Worm (Caenorhabditis elegans) whole organism, late embryonic: ENCODE measurements around the gene tpan-1.

ENCODE experiments used
- C38D4.7 ChIP-seq: fragments of 200-800 bp; sonication (Bioruptor generic); optimal IDR thresholded peaks from 2 replicates; lab custom pipeline; 2018; ENCODE audit warnings: mild to moderate bottlenecking, missing genetic modification characterization, moderate library complexity, missing compliant biosample characterization
- F13H6.1 ChIP-seq: sonication (generic microtip); optimal IDR thresholded peaks from 2 replicates; lab custom pipeline; 2016; ENCODE audit warnings: missing genetic modification characterization, missing compliant biosample characterization
- K02D7.2 ChIP-seq: sonication (generic microtip); optimal IDR thresholded peaks from 2 replicates; lab custom pipeline; 2017; ENCODE audit warnings: mild to moderate bottlenecking, missing genetic modification characterization, missing compliant biosample characterization
- K09A11.1 ChIP-seq: sonication (generic microtip); optimal IDR thresholded peaks from 2 replicates; lab custom pipeline; 2017; ENCODE audit warnings: antibody characterized with exemption, mild to moderate bottlenecking, missing genetic modification characterization, missing compliant biosample characterization; ENCODE audit not compliant: insufficient read depth
- T23F11.4 ChIP-seq: fragments of 200-800 bp; sonication (Bioruptor generic); optimal IDR thresholded peaks from 2 replicates; lab custom pipeline; 2018; ENCODE audit warnings: mild to moderate bottlenecking, missing genetic modification characterization, missing compliant biosample characterization
- Y22D7AL.16 ChIP-seq: sonication (generic microtip); optimal IDR thresholded peaks from 2 replicates; lab custom pipeline; 2016; ENCODE audit warnings: missing genetic modification characterization, missing compliant biosample characterization
- ama-1 ChIP-seq: fragments of 150-350 bp; optimal IDR thresholded peaks from 2 replicates; lab custom pipeline; 2014
- ceh-14 ChIP-seq: sonication (generic microtip); optimal IDR thresholded peaks from 2 replicates; lab custom pipeline; 2016; ENCODE audit warnings: missing genotype, missing genetic modification characterization, missing compliant biosample characterization
- ceh-18 ChIP-seq: sonication (generic microtip); optimal IDR thresholded peaks from 2 replicates; lab custom pipeline; 2016; ENCODE audit warnings: missing genetic modification characterization, missing compliant biosample characterization
- ceh-2 ChIP-seq: sonication (generic microtip); optimal IDR thresholded peaks from 2 replicates; lab custom pipeline; 2016; ENCODE audit warnings: missing genotype, missing genetic modification characterization, missing compliant biosample characterization
- ceh-24 ChIP-seq: sonication (generic microtip); optimal IDR thresholded peaks from 2 replicates; lab custom pipeline; 2016; ENCODE audit warnings: mild to moderate bottlenecking, missing genetic modification characterization, missing compliant biosample characterization
- ceh-31 ChIP-seq: sonication (generic microtip); optimal IDR thresholded peaks from 2 replicates; lab custom pipeline; 2016; ENCODE audit warnings: missing genetic modification characterization, missing compliant biosample characterization
- ceh-34 ChIP-seq: sonication (generic microtip); optimal IDR thresholded peaks from 2 replicates; lab custom pipeline; 2016; ENCODE audit warnings: mild to moderate bottlenecking, missing genetic modification characterization, missing compliant biosample characterization
- che-1 ChIP-seq: sonication (generic microtip); optimal IDR thresholded peaks from 2 replicates; lab custom pipeline; 2016; ENCODE audit warnings: mild to moderate bottlenecking, missing genetic modification characterization, missing compliant biosample characterization
- fax-1 ChIP-seq: sonication (generic microtip); optimal IDR thresholded peaks from 2 replicates; lab custom pipeline; 2016; ENCODE audit warnings: missing genotype, missing genetic modification characterization, missing compliant biosample characterization
- fkh-6 ChIP-seq: sonication (generic microtip); optimal IDR thresholded peaks from 2 replicates; lab custom pipeline; 2016; ENCODE audit warnings: missing genetic modification characterization, missing compliant biosample characterization
- gmeb-2 ChIP-seq: sonication (generic microtip); optimal IDR thresholded peaks from 2 replicates; lab custom pipeline; 2016; ENCODE audit warnings: missing genetic modification characterization, inconsistent platforms, missing compliant biosample characterization
- hlh-13 ChIP-seq: fragments of 200-800 bp; sonication (Bioruptor generic); optimal IDR thresholded peaks from 2 replicates; lab custom pipeline; 2018; ENCODE audit warnings: mild to moderate bottlenecking, missing genetic modification characterization, missing compliant biosample characterization
- hlh-15 ChIP-seq: sonication (generic microtip); optimal IDR thresholded peaks from 2 replicates; lab custom pipeline; 2016; ENCODE audit warnings: missing genetic modification characterization, missing compliant biosample characterization
- hlh-30 ChIP-seq: sonication (generic microtip); optimal IDR thresholded peaks from 2 replicates; lab custom pipeline; 2017; ENCODE audit warnings: antibody characterized with exemption, missing genetic modification characterization, missing compliant biosample characterization; ENCODE audit not compliant: insufficient read depth
- hlh-6 ChIP-seq: sonication (generic microtip); optimal IDR thresholded peaks from 2 replicates; lab custom pipeline; 2016; ENCODE audit warnings: missing genotype, missing genetic modification characterization, missing compliant biosample characterization
- lim-6 ChIP-seq: sonication (generic microtip); optimal IDR thresholded peaks from 2 replicates; lab custom pipeline; 2016; ENCODE audit warnings: missing genetic modification characterization, missing compliant biosample characterization
- nfya-1 ChIP-seq: sonication (generic microtip); optimal IDR thresholded peaks from 2 replicates; lab custom pipeline; 2017; ENCODE audit warnings: missing genetic modification characterization, mild to moderate bottlenecking, missing compliant biosample characterization, antibody characterized with exemption, moderate library complexity
- nhr-11 ChIP-seq: fragments of 150-350 bp; optimal IDR thresholded peaks from 2 replicates; lab custom pipeline; 2014; ENCODE audit warnings: missing biosample characterization, missing genetic modification characterization
- nhr-232 ChIP-seq: sonication (generic microtip); optimal IDR thresholded peaks from 2 replicates; lab custom pipeline; 2016; ENCODE audit warnings: missing genetic modification characterization, missing compliant biosample characterization
- npax-4 ChIP-seq: sonication (generic microtip); optimal IDR thresholded peaks from 2 replicates; lab custom pipeline; 2016; ENCODE audit warnings: missing genetic modification characterization, missing compliant biosample characterization
- odd-2 ChIP-seq: sonication (generic microtip); optimal IDR thresholded peaks from 2 replicates; lab custom pipeline; 2017; ENCODE audit warnings: antibody characterized with exemption, mild to moderate bottlenecking, missing genetic modification characterization, missing compliant biosample characterization
- pqm-1 ChIP-seq: sonication (generic microtip); optimal IDR thresholded peaks from 2 replicates; lab custom pipeline; 2016; ENCODE audit warnings: missing genetic modification characterization, missing compliant biosample characterization
- sdc-2 ChIP-seq: sonication (generic microtip); optimal IDR thresholded peaks from 2 replicates; lab custom pipeline; 2016; ENCODE audit warnings: missing genotype, missing genetic modification characterization, missing compliant biosample characterization
- syd-9 ChIP-seq: sonication (generic microtip); optimal IDR thresholded peaks from 2 replicates; lab custom pipeline; 2016; ENCODE audit warnings: mild to moderate bottlenecking, missing genetic modification characterization, moderate library complexity, missing compliant biosample characterization
- ttx-3 ChIP-seq: sonication (generic microtip); optimal IDR thresholded peaks from 2 replicates; lab custom pipeline; 2016; ENCODE audit warnings: missing genetic modification reagents, missing genetic modification characterization, missing compliant biosample characterization
- unc-55 ChIP-seq: sonication (generic microtip); optimal IDR thresholded peaks from 2 replicates; lab custom pipeline; 2017; ENCODE audit warnings: missing biosample characterization, missing genetic modification reagents, missing genetic modification characterization
- unc-86 ChIP-seq: sonication (generic microtip); optimal IDR thresholded peaks from 2 replicates; lab custom pipeline; 2016; ENCODE audit warnings: missing genetic modification characterization, missing compliant biosample characterization
- zip-5 ChIP-seq: sonication (generic microtip); optimal IDR thresholded peaks from 2 replicates; lab custom pipeline; 2016; ENCODE audit warnings: missing genetic modification characterization, missing compliant biosample characterization
- ztf-16 ChIP-seq: sonication (generic microtip); optimal IDR thresholded peaks from 2 replicates; lab custom pipeline; 2017; ENCODE audit warnings: missing genetic modification characterization, missing compliant biosample characterization

The tpan-1 gene

DNA sequence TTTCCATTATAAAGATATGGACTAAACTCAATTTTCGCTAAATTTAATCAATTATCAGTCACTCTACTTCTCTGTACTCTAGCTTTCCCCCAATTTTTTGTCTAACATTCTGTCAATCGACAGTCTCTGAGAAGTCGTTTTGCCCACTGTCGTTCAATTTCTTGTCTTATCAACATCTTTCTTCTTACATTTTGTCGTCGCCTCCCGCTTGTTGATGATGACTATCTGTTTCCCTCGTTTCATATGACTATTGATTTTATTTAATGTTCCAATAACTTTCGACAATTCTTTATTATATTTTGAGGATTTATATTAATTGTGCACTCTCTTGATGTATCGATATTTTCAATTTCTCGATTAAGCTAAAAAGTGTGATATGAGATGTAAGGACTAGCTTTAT, 10.4 kb upstream of the tpan-1 start:
- no peak for TF ChIP-seq gmeb-2 (tag; lab: Kevin White, UChicago)
- TF ChIP-seq Y22D7AL.16 (tag; lab: Kevin White, UChicago): no peak
- TF ChIP-seq K02D7.2 (tag; lab: Kevin White, UChicago): no peak
- TF ChIP-seq ceh-24 (tag; lab: Kevin White, UChicago): no peak
- TF ChIP-seq C38D4.7 (GFP tag; lab: Kevin White, UChicago): no peak
- no peak for TF ChIP-seq ceh-34
- no peak for TF ChIP-seq nhr-232 (tag; lab: Kevin White, UChicago)
- TF ChIP-seq ceh-18 (tag; lab: Kevin White, UChicago): no peak
- no peak for TF ChIP-seq syd-9
- no peak for TF ChIP-seq hlh-30 (tag; lab: Kevin White, UChicago)
- TF ChIP-seq npax-4 (tag; lab: Kevin White, UChicago): no peak
- no peak for TF ChIP-seq hlh-6
- TF ChIP-seq ttx-3 (tag; lab: Kevin White, UChicago): no peak
- TF ChIP-seq T23F11.4 (GFP tag; lab: Kevin White, UChicago): no peak
- TF ChIP-seq hlh-15 (tag; lab: Kevin White, UChicago): no peak
- TF ChIP-seq ceh-31: no peak
- TF ChIP-seq odd-2: no peak
- no peak for TF ChIP-seq che-1 (tag; lab: Kevin White, UChicago)

DNA sequence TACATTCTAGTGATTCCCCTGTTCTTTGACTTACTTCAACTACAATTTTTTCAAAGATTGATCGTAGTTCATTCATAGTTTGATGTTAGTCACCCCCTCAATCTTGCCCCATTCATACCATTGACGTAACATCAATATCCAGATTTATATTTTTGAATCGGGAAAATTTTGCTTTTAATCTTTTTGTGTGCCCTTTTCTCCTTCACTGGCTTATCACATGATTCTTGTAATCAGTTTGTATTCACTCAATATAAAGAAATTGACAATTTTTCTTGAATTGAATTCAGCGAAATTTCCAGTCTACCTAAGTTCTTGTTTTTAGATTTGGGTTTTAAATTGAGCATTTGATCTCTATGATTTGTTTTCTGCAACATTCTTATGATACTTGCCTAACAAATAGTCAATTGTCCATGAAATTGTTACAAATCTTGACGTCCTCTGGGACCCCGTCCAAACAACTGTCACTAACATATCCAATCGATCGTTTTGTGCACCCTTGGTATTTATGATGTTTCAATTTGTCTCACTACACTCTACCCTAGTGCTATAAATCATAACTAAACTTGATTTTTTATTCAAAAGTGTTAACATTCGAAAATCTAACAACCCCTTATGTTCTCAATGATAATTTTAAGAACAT, 9.5 kb upstream of the tpan-1 start:
- TF ChIP-seq unc-55 (GFP tag; lab: Kevin White, UChicago) (peak; percentile 70), ama-1 (lab: Kevin White, UChicago) (no peak)

DNA sequence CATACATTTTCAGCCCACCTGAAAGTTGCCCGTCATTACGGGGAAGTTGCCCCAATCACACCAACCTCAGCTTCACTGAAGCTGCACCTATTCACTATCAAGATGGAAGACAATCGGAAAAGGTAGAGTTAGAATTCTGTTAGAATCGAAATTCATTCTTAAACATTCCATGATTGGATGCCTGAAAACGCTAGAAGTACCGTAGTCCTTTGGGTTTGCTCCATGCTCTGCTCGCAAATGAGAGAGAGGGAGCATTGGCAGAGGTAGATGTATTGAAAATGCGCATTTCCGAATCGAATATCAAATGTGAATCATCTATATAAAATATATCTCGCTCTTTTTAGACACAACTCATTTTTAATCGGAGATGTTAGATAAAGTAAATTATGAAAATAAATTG, 8.9 kb upstream of the tpan-1 start, which contains the start of gene hif-1:
TSS of gene hif-1 (plus strand) at position 8 of the 400 bp plus-strand sequence.
- TF ChIP-seq ceh-14 (tag; lab: Kevin White, UChicago): no peak
- TF ChIP-seq unc-86 (tag; lab: Kevin White, UChicago): no peak
- no peak for TF ChIP-seq fkh-6 (tag; lab: Kevin White, UChicago)
- no peak for TF ChIP-seq hlh-13 (GFP tag; lab: Kevin White, UChicago)
- no peak for TF ChIP-seq K09A11.1 (tag; lab: Kevin White, UChicago)
- no peak for TF ChIP-seq ceh-31
- no peak for TF ChIP-seq nhr-11 (tag; lab: Kevin White, UChicago)
- TF ChIP-seq ceh-2 (tag; lab: Kevin White, UChicago): no peak
- TF ChIP-seq nfya-1 (tag; lab: Kevin White, UChicago): no peak
- no peak for TF ChIP-seq pqm-1 (tag; lab: Kevin White, UChicago)
- TF ChIP-seq fax-1 (tag; lab: Kevin White, UChicago): no peak
- TF ChIP-seq T23F11.4 (GFP tag; lab: Kevin White, UChicago): no peak
- TF ChIP-seq, all 69 proteins: peak for 0

DNA sequence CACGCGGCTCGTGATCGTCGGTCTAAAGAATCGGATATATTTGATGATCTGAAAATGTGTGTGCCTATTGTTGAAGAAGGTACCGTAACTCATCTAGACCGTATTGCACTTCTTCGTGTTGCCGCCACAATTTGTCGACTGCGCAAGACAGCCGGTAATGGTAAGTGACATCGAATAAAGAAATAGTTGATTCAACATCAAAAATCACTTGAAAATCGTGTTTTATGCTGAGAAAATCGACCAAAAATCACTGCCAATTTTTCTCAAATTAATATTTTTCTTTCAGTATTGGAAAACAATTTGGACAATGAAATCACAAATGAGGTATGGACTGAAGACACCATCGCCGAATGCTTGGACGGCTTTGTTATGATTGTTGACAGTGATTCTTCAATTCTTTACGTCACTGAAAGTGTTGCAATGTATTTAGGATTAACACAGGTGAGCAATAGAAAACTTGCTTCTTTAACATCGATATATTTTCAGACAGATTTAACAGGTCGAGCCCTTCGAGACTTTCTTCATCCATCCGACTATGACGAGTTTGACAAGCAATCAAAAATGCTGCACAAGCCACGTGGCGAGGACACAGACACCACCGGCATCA, 7.9 kb upstream of the tpan-1 start:
- TF ChIP-seq sdc-2 (tag; lab: Kevin White, UChicago) (no peak), zip-5 (tag; lab: Kevin White, UChicago) (no peak), lim-6 (tag; lab: Kevin White, UChicago) (no peak), ztf-16 (no peak), che-1 (tag; lab: Kevin White, UChicago) (no peak), ceh-34 (no peak), F13H6.1 (no peak)
